Fruit fly (Drosophila melanogaster) whole organism, embryonic: Measurements from ENCODE around the gene CG11710.

Experiments used
- Adf1 ChIP-seq: fragments of 200-800 bp; sonication (Bioruptor generic); IDR thresholded peaks from 2 replicates; pipeline ENCODE4 v1.3.6; 2022; ENCODE audit warnings: missing biosample characterization, missing genetic modification characterization
- CG10543 ChIP-seq: fragments of 200-800 bp; sonication (Bioruptor generic); optimal IDR thresholded peaks from 3 replicates; lab custom pipeline; 2017; ENCODE audit warnings: missing biosample characterization, mild to moderate bottlenecking, missing genetic modification characterization, moderate library complexity
- CG11247 ChIP-seq: fragments of 200-800 bp; sonication (Bioruptor generic); IDR thresholded peaks from 2 replicates; pipeline ENCODE4 v1.3.6; 2022; ENCODE audit warnings: missing biosample characterization, missing genetic modification characterization
- CG11456 ChIP-seq: fragments of 200-800 bp; sonication (Bioruptor generic); IDR thresholded peaks from 3 replicates; pipeline ENCODE4 v1.3.6; 2022; ENCODE audit warnings: missing biosample characterization, missing genetic modification characterization
- CG11504 ChIP-seq: fragments of 200-800 bp; sonication (Bioruptor generic); optimal IDR thresholded peaks from 3 replicates; lab custom pipeline; 2019; ENCODE audit warnings: missing biosample characterization, mild to moderate bottlenecking, missing genetic modification characterization, moderate library complexity
- CG12104 ChIP-seq: fragments of 200-800 bp; sonication (Bioruptor generic); optimal IDR thresholded peaks from 3 replicates; lab custom pipeline; 2016; ENCODE audit warnings: missing biosample characterization, missing genetic modification characterization
- CG13296 ChIP-seq: fragments of 200-800 bp; sonication (Bioruptor generic); optimal IDR thresholded peaks from 3 replicates; lab custom pipeline; 2018; ENCODE audit warnings: missing biosample characterization, mild to moderate bottlenecking, missing genetic modification characterization
- CG13424 ChIP-seq: fragments of 200-800 bp; sonication (Bioruptor generic); optimal IDR thresholded peaks from 2 replicates; lab custom pipeline; 2019; ENCODE audit warnings: missing biosample characterization, mild to moderate bottlenecking, missing genetic modification characterization, moderate library complexity
- CG14441 ChIP-seq: fragments of 200-800 bp; sonication (Bioruptor generic); IDR thresholded peaks from 2 replicates; pipeline ENCODE4 v1.3.6; 2022; ENCODE audit warnings: missing biosample characterization, missing genetic modification characterization
- CG1603 ChIP-seq: fragments of 200-800 bp; sonication (Bioruptor generic); optimal IDR thresholded peaks from 2 replicates; lab custom pipeline; 2019; ENCODE audit warnings: missing biosample characterization, mild to moderate bottlenecking, missing genetic modification characterization, moderate library complexity
- CG16779 ChIP-seq: fragments of 200-800 bp; sonication (Bioruptor generic); IDR thresholded peaks from 2 replicates; pipeline ENCODE4 v1.3.6; 2022; ENCODE audit warnings: missing biosample characterization, missing genetic modification characterization
- CG30431 ChIP-seq: fragments of 200-800 bp; sonication (Bioruptor generic); optimal IDR thresholded peaks from 2 replicates; lab custom pipeline; 2017; ENCODE audit warnings: missing biosample characterization, missing genetic modification characterization
- CG3281 ChIP-seq: fragments of 200-800 bp; sonication (Bioruptor generic); optimal IDR thresholded peaks from 3 replicates; lab custom pipeline; 2017; ENCODE audit warnings: missing biosample characterization, mild to moderate bottlenecking, missing genetic modification characterization
- CG4282 ChIP-seq: fragments of 200-800 bp; sonication (Bioruptor generic); optimal IDR thresholded peaks from 2 replicates; lab custom pipeline; 2016; ENCODE audit warnings: missing biosample characterization, missing genetic modification characterization
- CG4424 ChIP-seq: fragments of 200-800 bp; sonication (Bioruptor generic); optimal IDR thresholded peaks from 3 replicates; lab custom pipeline; 2016; ENCODE audit warnings: missing biosample characterization, missing genetic modification characterization
- CG6854 ChIP-seq: fragments of 200-800 bp; sonication (Bioruptor generic); optimal IDR thresholded peaks from 3 replicates; lab custom pipeline; 2017; ENCODE audit warnings: missing biosample characterization, mild to moderate bottlenecking, missing genetic modification characterization
- CG7271 ChIP-seq: fragments of 200-800 bp; sonication (Bioruptor generic); optimal IDR thresholded peaks from 2 replicates; lab custom pipeline; 2018; ENCODE audit warnings: missing biosample characterization, mild to moderate bottlenecking, missing genetic modification characterization, moderate library complexity
- CG8388 ChIP-seq: fragments of 200-800 bp; sonication (Bioruptor generic); optimal IDR thresholded peaks from 2 replicates; lab custom pipeline; 2019; ENCODE audit warnings: missing biosample characterization, mild to moderate bottlenecking, missing genetic modification characterization, moderate library complexity
- CG9215 ChIP-seq: fragments of 200-800 bp; sonication (Bioruptor generic); IDR thresholded peaks from 2 replicates; pipeline ENCODE4 v1.3.6; 2022; ENCODE audit warnings: missing biosample characterization, missing genetic modification characterization
- D19A ChIP-seq: fragments of 200-800 bp; optimal IDR thresholded peaks from 3 replicates; lab custom pipeline; 2019; ENCODE audit warnings: missing biosample characterization, mild to moderate bottlenecking, missing genetic modification characterization, moderate library complexity
- Ets65A ChIP-seq: fragments of 200-800 bp; sonication (Bioruptor generic); peaks from one replicate; lab custom pipeline; 2016; ENCODE audit warnings: missing biosample characterization, missing genetic modification characterization
- Hsf ChIP-seq: fragments of 200-800 bp; sonication (Bioruptor generic); optimal IDR thresholded peaks from 3 replicates; lab custom pipeline; 2016; ENCODE audit warnings: missing biosample characterization, missing genetic modification characterization
- Med ChIP-seq: fragments of 200-800 bp; sonication (Bioruptor generic); peaks from one replicate; lab custom pipeline; 2016; ENCODE audit warnings: missing biosample characterization, missing genetic modification characterization, mild to moderate bottlenecking, inconsistent platforms, moderate library complexity
- NC2α ChIP-seq: fragments of 200-800 bp; sonication (Bioruptor generic); optimal IDR thresholded peaks from 2 replicates; lab custom pipeline; 2016; ENCODE audit warnings: missing biosample characterization, missing genetic modification characterization
- Opbp ChIP-seq: fragments of 200-800 bp; sonication (Bioruptor generic); IDR thresholded peaks from 3 replicates; pipeline ENCODE4 v1.3.6; 2022; ENCODE audit warnings: missing biosample characterization, missing genetic modification characterization; ENCODE audit not compliant: partially characterized antibody
- Pdp1 ChIP-seq, 2 experiments: fragments of 200-800 bp; sonication (Bioruptor generic); optimal IDR thresholded peaks; 3 replicates each; lab custom pipeline; 2016; ENCODE audit warnings: missing biosample characterization in 2 of 2, missing genetic modification characterization in 2 of 2, mild to moderate bottlenecking in 1 of 2, moderate library complexity in 1 of 2
- Ptx1 ChIP-seq: fragments of 200-800 bp; sonication (Bioruptor generic); IDR thresholded peaks from 2 replicates; pipeline ENCODE4 v1.3.6; 2022; ENCODE audit warnings: missing biosample characterization, missing genetic modification characterization
- Sry-β ChIP-seq: fragments of 200-800 bp; sonication (Bioruptor generic); optimal IDR thresholded peaks from 2 replicates; lab custom pipeline; 2018; ENCODE audit warnings: missing biosample characterization, mild to moderate bottlenecking, missing genetic modification characterization, moderate library complexity
- dmrt99B ChIP-seq: fragments of 200-800 bp; sonication (Bioruptor generic); optimal IDR thresholded peaks from 2 replicates; lab custom pipeline; 2018; ENCODE audit warnings: missing biosample characterization, mild to moderate bottlenecking, missing genetic modification characterization, moderate library complexity
- dysf ChIP-seq: fragments of 200-800 bp; sonication (Bioruptor generic); IDR thresholded peaks from 3 replicates; pipeline ENCODE4 v1.3.6; 2022; ENCODE audit warnings: missing biosample characterization, missing genetic modification characterization
- fu2 ChIP-seq: fragments of 200-800 bp; sonication (Bioruptor generic); optimal IDR thresholded peaks from 2 replicates; lab custom pipeline; 2016; ENCODE audit warnings: missing biosample characterization, missing genetic modification characterization
- oc ChIP-seq: fragments of 200-800 bp; sonication (Bioruptor generic); optimal IDR thresholded peaks from 2 replicates; lab custom pipeline; 2018; ENCODE audit warnings: missing biosample characterization, mild to moderate bottlenecking, missing genetic modification characterization, moderate library complexity
- pfk ChIP-seq: fragments of 200-800 bp; sonication (Bioruptor generic); optimal IDR thresholded peaks from 2 replicates; lab custom pipeline; 2018; ENCODE audit warnings: missing biosample characterization, mild to moderate bottlenecking, missing genetic modification characterization, moderate library complexity
- prd ChIP-seq, 3 experiments: fragments of >200 bp in 2 of 3; fragments of 200-800 bp in 1 of 3; sonication (Bioruptor generic) in 1 of 3; optimal IDR thresholded peaks in 2 of 3; IDR thresholded peaks in 1 of 3; 2 replicates in 2 of 3; 3 replicates in 1 of 3; pipeline versions ENCODE4 v1.3.6 to Lab custom; 2017 to 2022; ENCODE audit warnings: missing biosample characterization in 1 of 3, missing genetic modification characterization in 1 of 3
- row ChIP-seq: fragments of 200-800 bp; sonication (Bioruptor generic); IDR thresholded peaks from 3 replicates; pipeline ENCODE4 v1.3.6; 2022; ENCODE audit warnings: missing biosample characterization, missing genetic modification characterization
- run ChIP-seq: fragments of 200-800 bp; sonication (Bioruptor generic); optimal IDR thresholded peaks from 3 replicates; lab custom pipeline; 2018; ENCODE audit warnings: missing biosample characterization, mild to moderate bottlenecking, missing genetic modification characterization
- sd ChIP-seq: fragments of 200-800 bp; sonication (Bioruptor generic); optimal IDR thresholded peaks from 3 replicates; lab custom pipeline; 2018; ENCODE audit warnings: missing biosample characterization, mild to moderate bottlenecking, missing genetic modification characterization, moderate library complexity
- sens ChIP-seq: fragments of 200-800 bp; sonication (Bioruptor generic); peaks from one replicate; lab custom pipeline; 2016; ENCODE audit warnings: missing biosample characterization, missing genetic modification characterization
- sob ChIP-seq: fragments of 200-800 bp; sonication (Bioruptor generic); IDR thresholded peaks from 2 replicates; pipeline ENCODE4 v1.3.6; 2022; ENCODE audit warnings: missing biosample characterization, missing genetic modification characterization
- tap ChIP-seq: fragments of 200-800 bp; optimal IDR thresholded peaks from 3 replicates; lab custom pipeline; 2019; ENCODE audit warnings: missing biosample characterization, mild to moderate bottlenecking, missing genetic modification characterization, moderate library complexity
- tin ChIP-seq: fragments of 200-800 bp; sonication (Bioruptor generic); optimal IDR thresholded peaks from 3 replicates; lab custom pipeline; 2016; ENCODE audit warnings: missing biosample characterization, missing genetic modification characterization
- twi ChIP-seq: fragments of 200-800 bp; optimal IDR thresholded peaks from 2 replicates; lab custom pipeline; 2019; ENCODE audit warnings: missing biosample characterization, mild to moderate bottlenecking, missing genetic modification characterization, moderate library complexity
- tx ChIP-seq: fragments of 200-800 bp; sonication (Bioruptor generic); optimal IDR thresholded peaks from 2 replicates; lab custom pipeline; 2016; ENCODE audit warnings: missing biosample characterization, missing genetic modification characterization

Gene CG11710

DNA sequence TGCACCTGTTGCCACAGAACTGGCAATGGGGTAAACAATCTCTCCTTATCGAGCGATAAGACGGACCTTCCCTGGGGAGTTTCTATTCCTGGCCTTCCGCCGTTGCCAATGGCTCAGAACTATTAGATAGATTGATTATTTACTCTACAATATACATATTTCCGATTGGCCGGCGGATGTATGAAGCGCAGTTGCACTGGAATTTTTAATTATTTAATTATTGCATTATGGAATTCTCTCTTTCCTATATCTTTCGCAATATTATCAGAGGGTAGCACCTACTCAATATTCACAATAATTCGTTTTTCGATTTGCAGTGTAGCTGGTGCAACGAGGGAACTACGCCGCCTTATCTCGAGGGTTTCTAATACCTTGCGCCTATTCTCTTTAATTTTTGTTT is 37.7 kb upstream of the CG11710 start, which contains the start of gene GstT3:
GstT3 (plus strand) TSS at position 301 of the 400 bp plus-strand sequence.
- TF ChIP-seq Med (GFP tag; lab: Kevin White, UChicago) (peak; percentile 8), Ets65A (GFP tag; lab: Kevin White, UChicago) (peak; percentile 68), prd (optimal IDR thresholded peaks at IDR 0.05; lab: Kevin White, UChicago) (no peak), prd (GFP tag; IDR thresholded peaks at IDR 0.05; lab: Robert Waterston, UW) (no peak)

DNA sequence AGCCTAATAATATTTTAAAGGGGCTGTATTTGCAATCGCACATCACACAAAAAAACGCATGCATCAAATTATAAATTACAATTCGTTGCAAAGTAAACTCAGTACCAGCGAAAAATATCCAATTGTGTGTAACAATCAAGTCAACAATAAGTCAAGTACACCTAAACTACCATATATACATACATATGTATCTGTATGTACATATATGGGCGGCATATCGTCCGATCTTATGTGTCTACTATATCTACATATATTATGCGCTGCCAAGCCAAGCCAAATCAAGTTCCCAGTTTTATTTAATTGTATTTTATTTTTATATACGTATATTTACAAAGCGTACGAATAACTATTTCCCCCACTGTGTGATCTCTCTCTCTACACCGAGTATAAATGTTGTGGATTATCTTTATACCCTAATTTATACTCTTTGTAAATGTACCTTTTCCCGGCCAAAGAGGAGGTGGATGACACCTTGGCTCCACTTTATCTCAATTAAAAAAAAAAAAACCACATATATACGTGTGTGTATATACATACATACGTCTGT is 37.0 kb upstream of the CG11710 start:
- TF ChIP-seq tx: no peak
- TF ChIP-seq Opbp: no peak
- TF ChIP-seq row (GFP tag; lab: Robert Waterston, UW): peak; percentile 22; the same call in 1 of the 3 replicates
- peak; percentile 30 for TF ChIP-seq CG13296 (GFP tag; lab: Kevin White, UChicago)
- TF ChIP-seq tap: peak; percentile 12
- TF ChIP-seq dmrt99B (tag; lab: Kevin White, UChicago): peak; percentile 2
- TF ChIP-seq CG4424 (GFP tag; lab: Kevin White, UChicago): peak; percentile 3
- 0 out of 2 replicates have a peak, but pooled peaks have one; percentile 37 for TF ChIP-seq Ptx1 (GFP tag; lab: Robert Waterston, UW)
- TF ChIP-seq D19A (tag; lab: Kevin White, UChicago): peak; percentile 61
- TF ChIP-seq oc (tag; lab: Kevin White, UChicago): no peak
- peak; percentile 38 for TF ChIP-seq sens (GFP tag; lab: Kevin White, UChicago)
- no peak for TF ChIP-seq CG7271 (tag; lab: Kevin White, UChicago)
- TF ChIP-seq sob (GFP tag; lab: Robert Waterston, UW): 0 out of 2 replicates have a peak, but pooled peaks have one; percentile 7
- TF ChIP-seq CG8388 (GFP tag; lab: Kevin White, UChicago): peak; percentile 76

DNA sequence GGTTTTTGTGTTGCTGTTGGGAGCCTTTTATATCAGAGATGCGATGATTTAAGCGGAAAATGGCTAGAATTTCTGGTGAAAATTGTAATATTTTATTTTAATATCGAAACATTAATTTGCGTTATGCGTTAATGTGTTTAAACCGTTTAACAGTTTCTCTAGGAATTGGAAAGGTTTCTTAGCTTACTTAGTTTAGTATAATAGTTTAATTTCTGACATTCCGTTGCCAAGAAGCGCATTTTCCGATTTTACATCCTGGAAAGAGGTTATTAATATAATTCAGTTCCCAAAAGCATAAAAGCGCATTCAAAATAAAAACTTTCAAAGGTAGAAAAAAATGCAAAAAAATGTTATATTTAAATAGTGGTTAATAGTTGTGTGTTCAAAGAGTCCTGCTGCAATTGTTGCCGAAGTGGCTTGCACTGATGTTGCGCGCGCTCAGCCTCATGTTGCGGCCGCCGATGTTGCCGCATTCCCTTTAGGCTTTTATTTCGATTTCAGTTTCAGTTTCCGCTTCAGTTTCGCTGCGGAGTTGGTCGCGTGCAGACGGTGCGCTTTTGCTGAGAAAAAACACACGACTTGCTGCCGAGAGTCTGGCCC is 19.5 kb upstream of the CG11710 start, which contains the start of gene tbc:
tbc (plus strand) TSS at position 504 of the 600 bp plus-strand sequence.
- TF ChIP-seq CG11247 (GFP tag; lab: Robert Waterston, UW): no peak
- TF ChIP-seq twi (tag; lab: Kevin White, UChicago): no peak
- TF ChIP-seq CG30431 (GFP tag; lab: Kevin White, UChicago): no peak
- no peak for TF ChIP-seq CG4282 (GFP tag; lab: Kevin White, UChicago)
- no peak for TF ChIP-seq fu2
- no peak for TF ChIP-seq pfk (GFP tag; lab: Kevin White, UChicago)
- 0 out of 2 replicates have a peak, but pooled peaks have one; percentile 22 for TF ChIP-seq CG16779
- no peak for TF ChIP-seq run
- TF ChIP-seq Sry-β (GFP tag; lab: Kevin White, UChicago): peak; percentile 77
- no peak for TF ChIP-seq sd (tag; lab: Kevin White, UChicago)
- peak; percentile 99 for TF ChIP-seq CG11504 (tag; lab: Kevin White, UChicago)
- TF ChIP-seq, all 482 proteins: peak for 3

DNA sequence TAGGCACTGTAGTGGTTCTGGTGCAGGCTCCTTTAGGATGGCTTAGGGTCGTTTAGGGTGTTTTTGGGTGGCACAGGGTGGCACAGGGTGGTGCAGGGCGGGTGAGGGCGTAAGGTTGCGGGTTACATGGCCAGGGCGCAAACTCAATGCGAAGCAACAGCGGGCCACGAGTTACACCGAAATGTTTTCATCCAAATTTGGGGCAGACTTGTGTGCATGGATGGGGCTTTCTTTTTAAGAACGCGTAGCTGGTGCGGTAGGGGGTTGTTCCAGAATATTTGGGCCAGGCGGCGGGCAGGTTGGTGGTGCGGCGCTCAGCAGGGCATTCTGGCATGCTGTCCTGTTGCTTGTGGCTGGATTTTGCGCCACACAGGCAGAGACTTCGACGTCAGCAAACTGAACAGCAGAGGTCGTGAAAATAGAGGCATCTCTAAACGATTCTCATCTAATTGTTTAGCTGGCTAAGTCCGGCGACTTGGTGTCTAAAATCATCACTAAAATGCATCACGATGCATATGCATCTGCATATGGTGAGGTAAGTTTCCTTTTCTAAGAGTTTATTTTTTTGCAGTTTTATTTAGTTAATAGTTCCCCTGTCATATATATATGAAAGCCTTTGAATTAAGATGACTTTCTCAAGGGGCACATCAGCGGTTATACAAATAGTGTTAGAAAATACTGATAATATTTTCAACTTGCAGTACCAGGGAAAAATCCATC is 18.6 kb upstream of the CG11710 start:
- TF ChIP-seq CG1603 (tag; lab: Kevin White, UChicago): no peak
- TF ChIP-seq Opbp: no peak
- TF ChIP-seq Pdp1 (GFP tag; optimal IDR thresholded peaks at IDR 0.05; lab: Kevin White, UChicago): no peak
- TF ChIP-seq Adf1 (GFP tag; lab: Robert Waterston, UW): peak; percentile 16; the same call in 1 of the 2 replicates
- no peak for TF ChIP-seq CG6854 (GFP tag; lab: Kevin White, UChicago)
- no peak for TF ChIP-seq CG11456 (GFP tag; lab: Robert Waterston, UW)
- TF ChIP-seq CG13424 (tag; lab: Kevin White, UChicago): peak; percentile 18
- no peak for TF ChIP-seq tin
- TF ChIP-seq dysf: 0 out of 3 replicates have a peak, but pooled peaks have one; percentile 12
- 0 out of 2 replicates have a peak, but pooled peaks have one; percentile 17 for TF ChIP-seq CG9215 (GFP tag; lab: Robert Waterston, UW)
- peak; percentile 8 for TF ChIP-seq CG10543
- TF ChIP-seq Hsf (GFP tag; lab: Kevin White, UChicago): no peak
- TF ChIP-seq CG12104 (GFP tag; lab: Kevin White, UChicago): no peak
- peak; percentile 34 for TF ChIP-seq Med (GFP tag; lab: Kevin White, UChicago)
- peak; percentile 16; the same call in 1 of the 2 replicates for TF ChIP-seq CG14441
- TF ChIP-seq CG3281 (GFP tag; lab: Kevin White, UChicago): peak; percentile 29
- no peak for TF ChIP-seq NC2α (GFP tag; lab: Kevin White, UChicago)
- no peak for TF ChIP-seq oc (tag; lab: Kevin White, UChicago)
